Fruit fly (Drosophila melanogaster): Measurements from ENCODE around the gene CG10013.

The CG10013 gene

DNA sequence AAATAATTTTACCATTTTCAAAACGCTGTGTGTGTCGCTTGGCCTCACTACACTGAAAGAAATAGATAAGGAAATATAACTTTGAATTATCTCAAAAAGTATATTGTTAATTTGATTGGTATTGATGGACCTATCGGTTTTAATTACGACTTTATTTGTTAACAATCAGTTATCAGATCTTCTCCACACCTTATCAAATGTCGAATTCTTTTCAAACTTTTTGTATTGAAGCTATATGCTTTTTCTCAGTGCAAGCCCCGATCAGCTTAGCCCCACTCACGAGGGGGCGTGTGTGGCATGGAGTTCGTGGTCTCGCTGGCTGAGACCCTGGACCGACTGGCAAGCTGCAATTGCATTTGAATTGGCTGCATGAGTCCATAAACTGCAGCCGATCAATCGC is 26.1 kb upstream of the CG10013 start:
- TF ChIP-seq CG33017 (tag; optimal IDR thresholded peaks at IDR 0.05), result no peak
- no peak for TF ChIP-seq cic (GFP tag; optimal IDR thresholded peaks at IDR 0.05)
- TF ChIP-seq Crg-1 (GFP tag; optimal IDR thresholded peaks at IDR 0.05), result no peak
- TF ChIP-seq CG7101 (tag; optimal IDR thresholded peaks at IDR 0.05), result no peak
- TF ChIP-seq bab1 (GFP tag; optimal IDR thresholded peaks at IDR 0.05), result no peak

DNA sequence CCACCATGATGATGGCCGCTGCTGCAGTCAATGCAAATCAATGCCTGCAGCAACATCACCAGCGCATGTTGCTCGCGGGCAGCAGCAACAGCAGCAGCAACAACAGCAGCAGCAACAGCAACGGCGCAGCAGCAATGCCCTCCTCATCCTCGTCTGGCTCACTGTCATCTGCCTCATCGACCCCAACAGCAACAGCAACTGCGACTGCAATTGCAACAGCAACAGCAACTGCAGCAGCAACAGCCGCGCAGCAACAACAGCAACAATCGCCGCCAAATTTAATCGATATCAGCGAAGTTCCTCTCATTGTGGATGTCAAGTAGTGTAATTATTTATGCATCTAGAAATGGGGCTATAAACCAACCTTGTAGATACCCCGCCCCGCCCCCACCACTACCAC is 21.8 kb upstream of the CG10013 start:
- TF ChIP-seq Crg-1 (GFP tag; optimal IDR thresholded peaks at IDR 0.05), result no peak
- TF ChIP-seq CG7045 (GFP tag; optimal IDR thresholded peaks at IDR 0.05), result no peak
- no peak for TF ChIP-seq cnc (optimal IDR thresholded peaks at IDR 0.05)
- no peak for TF ChIP-seq CG7101 (tag; optimal IDR thresholded peaks at IDR 0.05)
- no peak for TF ChIP-seq Clk (GFP tag; optimal IDR thresholded peaks at IDR 0.05)
- no peak for TF ChIP-seq CG33017 (tag; optimal IDR thresholded peaks at IDR 0.05)
- TF ChIP-seq CG12768 (GFP tag; optimal IDR thresholded peaks at IDR 0.05), result no peak
- TF ChIP-seq CG5204 (GFP tag; optimal IDR thresholded peaks at IDR 0.05), result no peak
- no peak for TF ChIP-seq tj (GFP tag; optimal IDR thresholded peaks at IDR 0.05)

dm6 chr3R:12302915-12303314 is 20.4 kb upstream of the CG10013 start:
- peak; percentile 71 for TF ChIP-seq cic (GFP tag; optimal IDR thresholded peaks at IDR 0.05)
- no peak for TF ChIP-seq tj (GFP tag; optimal IDR thresholded peaks at IDR 0.05)
- TF ChIP-seq kay (GFP tag; ENCODE audit: borderline replicate concordance), result peak; percentile 6

DNA sequence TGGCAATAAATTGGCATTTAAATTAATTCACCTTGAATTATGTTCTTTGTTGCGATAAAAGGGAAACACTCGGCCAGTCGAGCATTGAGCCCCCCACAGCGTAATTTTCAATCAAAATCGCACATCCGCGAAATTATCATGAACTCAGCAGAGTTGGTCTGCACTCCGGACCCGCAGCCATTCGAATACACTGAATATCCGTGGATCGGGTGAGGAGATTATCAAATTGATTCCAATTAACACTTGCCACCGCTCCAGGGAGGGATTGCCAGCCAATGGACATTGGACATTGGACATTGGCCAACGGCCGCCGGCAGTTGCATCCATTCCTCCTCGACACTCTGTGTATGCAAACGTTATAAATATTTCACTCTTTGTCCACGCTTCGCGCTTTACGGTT is 15.8 kb upstream of the CG10013 start:
- no peak for TF ChIP-seq cnc (optimal IDR thresholded peaks at IDR 0.05)
- no peak for TF ChIP-seq CG12768 (GFP tag; optimal IDR thresholded peaks at IDR 0.05)
- TF ChIP-seq cic (GFP tag; optimal IDR thresholded peaks at IDR 0.05), result no peak
- no peak for TF ChIP-seq Crg-1 (GFP tag; optimal IDR thresholded peaks at IDR 0.05)
- no peak for TF ChIP-seq CG1620 (GFP tag; optimal IDR thresholded peaks at IDR 0.05)
- no peak for TF ChIP-seq CG33017 (tag; optimal IDR thresholded peaks at IDR 0.05)
- no peak for TF ChIP-seq Mnt (GFP tag; optimal IDR thresholded peaks at IDR 0.05)
- no peak for TF ChIP-seq CG7045 (GFP tag; optimal IDR thresholded peaks at IDR 0.05)
- TF ChIP-seq kay (GFP tag; ENCODE audit: borderline replicate concordance), result no peak
- no peak for TF ChIP-seq CG11617 (GFP tag; optimal IDR thresholded peaks at IDR 0.05)
- TF ChIP-seq CG14711 (tag; optimal IDR thresholded peaks at IDR 0.05), result no peak
- TF ChIP-seq CG5204 (GFP tag; optimal IDR thresholded peaks at IDR 0.05), result no peak

- TF ChIP-seq toe (GFP tag; optimal IDR thresholded peaks at IDR 0.05), result no peak
- TF ChIP-seq Hr96 (GFP tag; optimal IDR thresholded peaks at IDR 0.05), result no peak
- no peak for TF ChIP-seq CG14711 (tag; optimal IDR thresholded peaks at IDR 0.05)
- no peak for TF ChIP-seq tj (GFP tag; optimal IDR thresholded peaks at IDR 0.05)
- TF ChIP-seq CG1620 (GFP tag; optimal IDR thresholded peaks at IDR 0.05), result no peak
- no peak for TF ChIP-seq CG11617 (GFP tag; optimal IDR thresholded peaks at IDR 0.05)
- no peak for TF ChIP-seq CG7101 (tag; optimal IDR thresholded peaks at IDR 0.05)
- TF ChIP-seq cnc (optimal IDR thresholded peaks at IDR 0.05), result no peak
- no peak for TF ChIP-seq Crg-1 (GFP tag; optimal IDR thresholded peaks at IDR 0.05)
- no peak for TF ChIP-seq CG7045 (GFP tag; optimal IDR thresholded peaks at IDR 0.05)
- TF ChIP-seq bab1 (GFP tag; optimal IDR thresholded peaks at IDR 0.05), result no peak
- TF ChIP-seq pad (GFP tag; optimal IDR thresholded peaks at IDR 0.05), result no peak
- no peak for TF ChIP-seq Clk (GFP tag; optimal IDR thresholded peaks at IDR 0.05)
- TF ChIP-seq cic (GFP tag; optimal IDR thresholded peaks at IDR 0.05), result no peak
- no peak for TF ChIP-seq Mnt (GFP tag; optimal IDR thresholded peaks at IDR 0.05)
- no peak for TF ChIP-seq CG33017 (tag; optimal IDR thresholded peaks at IDR 0.05)
- no peak for TF ChIP-seq CG5204 (GFP tag; optimal IDR thresholded peaks at IDR 0.05)
- TF ChIP-seq CG12768 (GFP tag; optimal IDR thresholded peaks at IDR 0.05), result no peak
- TF ChIP-seq ovo (GFP tag; optimal IDR thresholded peaks at IDR 0.05), result no peak
- no peak for TF ChIP-seq kay (GFP tag; ENCODE audit: borderline replicate concordance)
Measured at dm6 chr3R:12311053-12311452, 12.3 kb upstream of the CG10013 start, which contains the start of gene CG4066. CG4066 (plus strand) TSS chr3R:12311353.

DNA sequence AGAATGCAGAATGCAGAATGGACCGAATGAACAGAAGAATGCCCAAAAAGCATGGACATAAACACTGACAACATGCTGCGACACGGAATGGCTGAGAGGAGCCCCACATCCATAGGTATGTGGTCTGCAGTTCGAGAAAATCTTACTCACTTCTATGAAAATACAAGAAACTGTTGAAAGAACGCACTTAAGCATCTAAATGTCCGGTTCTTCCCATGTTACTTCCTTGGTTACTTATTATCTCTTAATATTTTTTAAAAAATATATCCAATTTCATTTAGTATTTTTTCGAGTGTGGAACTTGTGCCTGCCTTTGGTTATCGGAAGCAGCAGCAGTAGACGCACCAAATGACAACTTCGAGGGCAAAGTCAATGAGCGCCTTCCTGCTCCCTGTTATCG is 9.1 kb upstream of the CG10013 start:
- TF ChIP-seq cic (GFP tag; optimal IDR thresholded peaks at IDR 0.05), result no peak
- no peak for TF ChIP-seq tj (GFP tag; optimal IDR thresholded peaks at IDR 0.05)
- no peak for TF ChIP-seq CG11617 (GFP tag; optimal IDR thresholded peaks at IDR 0.05)
- TF ChIP-seq Crg-1 (GFP tag; optimal IDR thresholded peaks at IDR 0.05), result no peak
- no peak for TF ChIP-seq CG7045 (GFP tag; optimal IDR thresholded peaks at IDR 0.05)
- TF ChIP-seq Clk (GFP tag; optimal IDR thresholded peaks at IDR 0.05), result no peak
- no peak for TF ChIP-seq CG5204 (GFP tag; optimal IDR thresholded peaks at IDR 0.05)
- no peak for TF ChIP-seq kay (GFP tag; ENCODE audit: borderline replicate concordance)
- TF ChIP-seq toe (GFP tag; optimal IDR thresholded peaks at IDR 0.05), result no peak
- TF ChIP-seq CG7101 (tag; optimal IDR thresholded peaks at IDR 0.05), result no peak
- no peak for TF ChIP-seq CG12768 (GFP tag; optimal IDR thresholded peaks at IDR 0.05)

dm6 chr3R:12315455-12315854 is 7.9 kb upstream of the CG10013 start:
- TF ChIP-seq Hr96 (GFP tag; optimal IDR thresholded peaks at IDR 0.05) (no peak), CG5204 (GFP tag; optimal IDR thresholded peaks at IDR 0.05) (no peak), CG11617 (GFP tag; optimal IDR thresholded peaks at IDR 0.05) (no peak), CG33017 (tag; optimal IDR thresholded peaks at IDR 0.05) (no peak), cnc (optimal IDR thresholded peaks at IDR 0.05) (no peak), cic (GFP tag; optimal IDR thresholded peaks at IDR 0.05) (no peak), Clk (GFP tag; optimal IDR thresholded peaks at IDR 0.05) (no peak), bab1 (GFP tag; optimal IDR thresholded peaks at IDR 0.05) (no peak)
